Worm (Caenorhabditis elegans): ENCODE measurements around the gene lin-14.

Gene lin-14

ce11 chrX:11515381-11515780 lies 50.0 kb downstream of the lin-14 start (continued):
- peak; percentile 87 for TF ChIP-seq dve-1 (tag; optimal IDR thresholded peaks at IDR 0.05; ENCODE audit: insufficient read depth)
- no peak for TF ChIP-seq lin-29 (GFP tag; IDR thresholded peaks at IDR 0.05)
- no peak for TF ChIP-seq snpc-1.2 (GFP tag; IDR thresholded peaks at IDR 0.05)
- TF ChIP-seq skn-1 (tag; optimal IDR thresholded peaks at IDR 0.05): no peak
- TF ChIP-seq ceh-20 (GFP tag; IDR thresholded peaks at IDR 0.05): peak; percentile 61; the same call in 1 of the 2 replicates
- TF ChIP-seq nhr-111 (GFP tag; optimal IDR thresholded peaks at IDR 0.05): no peak
- peak; percentile 39 for TF ChIP-seq mep-1 (tag; optimal IDR thresholded peaks at IDR 0.05)
- TF ChIP-seq dmd-6 (GFP tag; IDR thresholded peaks at IDR 0.05): peak; percentile 93
- no peak for TF ChIP-seq egl-43 (GFP tag; IDR thresholded peaks at IDR 0.05)
- TF ChIP-seq F49E8.2 (tag; optimal IDR thresholded peaks at IDR 0.05; ENCODE audit: borderline replicate concordance): no peak
- TF ChIP-seq hlh-30 (tag; optimal IDR thresholded peaks at IDR 0.05; ENCODE audit: insufficient read depth): peak; percentile 34
- TF ChIP-seq lin-38 (GFP tag; IDR thresholded peaks at IDR 0.05): 0 out of 2 replicates have a peak, but pooled peaks have one; percentile 22
- no peak for TF ChIP-seq nhr-76 (tag; optimal IDR thresholded peaks at IDR 0.05)
- TF ChIP-seq lir-3 (tag; optimal IDR thresholded peaks at IDR 0.05): no peak
- no peak for TF ChIP-seq lin-39 (tag; optimal IDR thresholded peaks at IDR 0.05)
- TF ChIP-seq ceh-62 (tag; optimal IDR thresholded peaks at IDR 0.05): no peak
- no peak for TF ChIP-seq mdt-29 (GFP tag; IDR thresholded peaks at IDR 0.05)
- no peak for TF ChIP-seq nhr-237 (tag; optimal IDR thresholded peaks at IDR 0.05)
- peak in 1 of 2 experiments; percentile 30 for TF ChIP-seq lsy-2 (tag; optimal IDR thresholded peaks at IDR 0.05)
- TF ChIP-seq set-16 (GFP tag; IDR thresholded peaks at IDR 0.05): no peak
- TF ChIP-seq dmd-8 (GFP tag; IDR thresholded peaks at IDR 0.05): no peak
- TF ChIP-seq rbr-2 (tag; optimal IDR thresholded peaks at IDR 0.05): no peak
- no peak for TF ChIP-seq sdz-12 (GFP tag; optimal IDR thresholded peaks at IDR 0.05)
- TF ChIP-seq F26F4.8 (GFP tag; conservative IDR thresholded peaks at IDR 0.05): no peak
- TF ChIP-seq nhr-48 (tag; optimal IDR thresholded peaks at IDR 0.05): peak; percentile 54
- TF ChIP-seq aha-1 (tag): peak; percentile 47
- TF ChIP-seq nhr-28 (tag; optimal IDR thresholded peaks at IDR 0.05): peak; percentile 94
- no peak for TF ChIP-seq zip-11 (GFP tag; IDR thresholded peaks at IDR 0.05)
- no peak for TF ChIP-seq D1046.2 (GFP tag; IDR thresholded peaks at IDR 0.05)
- no peak for TF ChIP-seq spr-1 (tag; optimal IDR thresholded peaks at IDR 0.05)
- TF ChIP-seq mxl-3 (GFP tag; optimal IDR thresholded peaks at IDR 0.05): peak; percentile 57
- TF ChIP-seq dpl-1 (GFP tag; optimal IDR thresholded peaks at IDR 0.05): no peak
- no peak for TF ChIP-seq F37D6.2 (tag; optimal IDR thresholded peaks at IDR 0.05)

- no peak for TF ChIP-seq dmd-6 (GFP tag; IDR thresholded peaks at IDR 0.05)
- no peak for TF ChIP-seq ceh-32 (tag; optimal IDR thresholded peaks at IDR 0.05; ENCODE audit: poor library complexity)
- no peak for TF ChIP-seq spr-3 (GFP tag; optimal IDR thresholded peaks at IDR 0.05)
- TF ChIP-seq nhr-10 (tag; optimal IDR thresholded peaks at IDR 0.05): no peak
- peak in 1 of 2 experiments; percentile 90 for TF ChIP-seq unc-62 (GFP tag; optimal IDR thresholded peaks at IDR 0.05 in 1 of 2)
- TF ChIP-seq unc-62 (tag; optimal IDR thresholded peaks at IDR 0.05): no peak
- TF ChIP-seq mdl-1 (tag; optimal IDR thresholded peaks at IDR 0.05): no peak
Observed at ce11 chrX:11517433-11517832, 52.1 kb downstream of the lin-14 start.

ce11 chrX:11518415-11518814 lies 53.1 kb downstream of the lin-14 start:
- TF ChIP-seq snpc-1.2 (GFP tag; IDR thresholded peaks at IDR 0.05) (no peak), ztf-11 (tag; optimal IDR thresholded peaks at IDR 0.05) (no peak), spr-1 (tag; optimal IDR thresholded peaks at IDR 0.05) (no peak), D1046.2 (GFP tag; IDR thresholded peaks at IDR 0.05) (no peak), attf-4 (tag; optimal IDR thresholded peaks at IDR 0.05) (no peak), ceh-20 (GFP tag; IDR thresholded peaks at IDR 0.05) (no peak), ceh-28 (tag; optimal IDR thresholded peaks at IDR 0.05) (no peak), unc-62 (GFP tag; optimal IDR thresholded peaks at IDR 0.05 in 1 of 2) (no peak), unc-62 (tag; optimal IDR thresholded peaks at IDR 0.05) (no peak), lin-15B (tag; optimal IDR thresholded peaks at IDR 0.05) (no peak), cey-2 (tag; optimal IDR thresholded peaks at IDR 0.05; ENCODE audit: borderline replicate concordance, insufficient read depth) (no peak), zfp-3 (GFP tag; conservative IDR thresholded peaks at IDR 0.05) (no peak), R02D3.7 (tag; optimal IDR thresholded peaks at IDR 0.05) (no peak), ZK337.2 (GFP tag; IDR thresholded peaks at IDR 0.05) (no peak), dmd-8 (GFP tag; IDR thresholded peaks at IDR 0.05) (no peak), mxl-3 (GFP tag; optimal IDR thresholded peaks at IDR 0.05) (no peak), mdt-29 (GFP tag; IDR thresholded peaks at IDR 0.05) (no peak), nhr-48 (tag; optimal IDR thresholded peaks at IDR 0.05) (no peak), skn-1 (tag; optimal IDR thresholded peaks at IDR 0.05) (no peak), nhr-102 (tag; optimal IDR thresholded peaks at IDR 0.05) (no peak), saeg-2 (GFP tag; IDR thresholded peaks at IDR 0.05) (no peak)

Measured in whole organism, L4 larva.